Fruit fly (Drosophila melanogaster): ENCODE measurements around the gene Tektin-A.

dm6 chr2L:15852292-15852691 is 1.6 kb upstream of the Tektin-A start, which contains the start of gene CG13243:
- TF ChIP-seq pan (optimal IDR thresholded peaks at IDR 0.05) (no peak), psq (optimal IDR thresholded peaks at IDR 0.05) (no peak), Dll (optimal IDR thresholded peaks at IDR 0.05) (no peak), EcR (GFP tag; optimal IDR thresholded peaks at IDR 0.05) (no peak), CG8478 (optimal IDR thresholded peaks at IDR 0.05) (no peak)
